Fruit fly (Drosophila melanogaster): Measurements from ENCODE around the gene P58IPK.

DNA sequence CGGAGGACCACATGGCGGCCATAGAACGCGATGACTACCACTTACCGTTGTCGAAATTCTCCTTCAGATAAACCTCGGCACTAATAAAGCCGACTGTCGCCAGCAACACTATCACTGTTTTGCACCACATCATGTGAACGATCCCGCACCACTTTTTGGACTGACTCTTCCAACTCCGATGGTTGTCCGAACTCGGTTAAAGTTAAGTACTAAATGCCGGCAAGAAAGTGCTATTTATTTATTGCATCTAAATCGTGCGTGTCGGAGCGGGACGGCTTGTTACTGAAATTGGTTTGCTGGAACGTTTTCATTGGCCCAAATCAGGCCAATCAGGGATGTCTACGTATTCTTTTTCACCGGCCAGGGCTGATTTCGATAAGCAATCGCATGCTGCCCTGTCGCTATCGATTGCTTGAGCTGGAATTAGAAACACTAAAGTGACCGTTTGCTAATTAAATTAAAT is 43.9 kb downstream of the P58IPK start, which contains the start of gene Calr:
- TF ChIP-seq Hr4 (GFP tag; optimal IDR thresholded peaks at IDR 0.05) (no peak), CG6854 (GFP tag; optimal IDR thresholded peaks at IDR 0.05) (peak; percentile 85), fkh (GFP tag; optimal IDR thresholded peaks at IDR 0.05) (peak; percentile 84), Blimp-1 (GFP tag; optimal IDR thresholded peaks at IDR 0.05) (no peak), Sox102F (GFP tag; optimal IDR thresholded peaks at IDR 0.05) (no peak)
